Fruit fly (Drosophila melanogaster) whole organism, larva: ENCODE results near the gene Eig71Ei.

Experiments
- noc ChIP-seq: fragments of 200-800 bp; sonication (Bioruptor generic); optimal IDR thresholded peaks from 3 replicates; lab custom pipeline; 2019; ENCODE audit warnings: missing biosample characterization, mild to moderate bottlenecking, missing genetic modification characterization, moderate library complexity

Gene Eig71Ei

dm6 chr3L:15659341-15659740, at the start of gene Eig71Ei, which contains the start of gene Eig71Eh:
Eig71Ei (plus strand) TSS chr3L:15659707.
Eig71Eh (minus strand) TSS chr3L:15659441.
- no peak for TF ChIP-seq noc (tag; lab: Kevin White, UChicago)

dm6 chr3L:15610109-15610508, 49.4 kb upstream of the Eig71Ei start, which contains the start of gene CG7650:
CG7650 (minus strand) TSS chr3L:15610386.
- TF ChIP-seq noc (tag; lab: Kevin White, UChicago) = no peak

- TF ChIP-seq noc (tag; lab: Kevin White, UChicago) = no peak
Measured at dm6 chr3L:15612728-15613127, 46.8 kb upstream of the Eig71Ei start, which contains the start of gene CG13449. CG13449 (minus strand) TSS chr3L:15612828.

- TF ChIP-seq noc (tag; lab: Kevin White, UChicago) = no peak
Measured at dm6 chr3L:15616490-15616889, 43.0 kb upstream of the Eig71Ei start.

dm6 chr3L:15616900-15617299, 42.6 kb upstream of the Eig71Ei start:
- TF ChIP-seq noc (tag; lab: Kevin White, UChicago) = no peak

dm6 chr3L:15619626-15620247, 39.8 kb upstream of the Eig71Ei start, which contains the start of gene Phs:
Phs (plus strand) TSS chr3L:15619901.
- TF ChIP-seq noc (tag; lab: Kevin White, UChicago) = peak; percentile 60

dm6 chr3L:15624097-15624496, 35.4 kb upstream of the Eig71Ei start:
- no peak for TF ChIP-seq noc (tag; lab: Kevin White, UChicago)

- TF ChIP-seq noc (tag; lab: Kevin White, UChicago) = no peak
Measured at dm6 chr3L:15624944-15625610, 34.4 kb upstream of the Eig71Ei start.

dm6 chr3L:15625676-15626414, 33.7 kb upstream of the Eig71Ei start:
- peak; percentile 93 for TF ChIP-seq noc (tag; lab: Kevin White, UChicago)

- no peak for TF ChIP-seq noc (tag; lab: Kevin White, UChicago)
Measured at dm6 chr3L:15627295-15627694, 32.2 kb upstream of the Eig71Ei start.

- TF ChIP-seq noc (tag; lab: Kevin White, UChicago) = no peak
Measured at dm6 chr3L:15631067-15631466, 28.4 kb upstream of the Eig71Ei start.

- no peak for TF ChIP-seq noc (tag; lab: Kevin White, UChicago)
Measured at dm6 chr3L:15632653-15633052, 26.9 kb upstream of the Eig71Ei start.

- peak; percentile 13 for TF ChIP-seq noc (tag; lab: Kevin White, UChicago)
Measured at dm6 chr3L:15634368-15635075, 25.0 kb upstream of the Eig71Ei start.

- peak; percentile 52 for TF ChIP-seq noc (tag; lab: Kevin White, UChicago)
Measured at dm6 chr3L:15636359-15636758, 23.1 kb upstream of the Eig71Ei start.

dm6 chr3L:15636978-15637377, 22.5 kb upstream of the Eig71Ei start:
- no peak for TF ChIP-seq noc (tag; lab: Kevin White, UChicago)
